Worm (Caenorhabditis elegans): ENCODE results near the gene T13C5.10.

DNA sequence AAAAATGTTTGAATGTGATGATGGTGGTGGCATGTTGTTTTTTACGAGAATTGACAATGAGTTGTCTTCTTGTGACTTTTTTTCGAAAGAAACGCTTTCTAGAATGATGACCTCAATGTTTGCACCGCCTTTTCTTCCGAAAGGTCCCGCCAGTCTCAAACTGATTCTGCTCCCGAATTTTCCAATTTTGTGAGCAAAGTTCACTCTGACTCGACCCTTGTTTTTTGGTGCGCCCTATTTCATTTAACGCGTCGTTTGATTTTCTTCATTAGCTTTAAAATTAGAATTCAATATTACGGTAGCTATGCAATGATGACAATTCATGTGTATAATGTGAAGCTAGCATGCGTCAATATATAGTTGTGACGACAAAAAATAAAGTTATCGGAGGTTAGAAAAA, 42.7 kb downstream of the T13C5.10 start, which contains the start of gene lite-1:
- TF ChIP-seq sea-1 (GFP tag; conservative IDR thresholded peaks at IDR 0.05) (no peak), ama-1 (optimal IDR thresholded peaks at IDR 0.05) (no peak), hmg-4 (GFP tag; optimal IDR thresholded peaks at IDR 0.05) (no peak), ceh-13 (GFP tag; optimal IDR thresholded peaks at IDR 0.05) (no peak), aly-1 (tag; optimal IDR thresholded peaks at IDR 0.05) (no peak), scrt-1 (GFP tag; IDR thresholded peaks at IDR 0.05) (no peak), flt-1 (GFP tag; IDR thresholded peaks at IDR 0.05) (no peak), F13C5.2 (tag; optimal IDR thresholded peaks at IDR 0.05) (no peak), tra-4 (tag; optimal IDR thresholded peaks at IDR 0.05) (no peak), ceh-36 (tag; optimal IDR thresholded peaks at IDR 0.05) (no peak)

Data from whole organism, early embryonic.